Worm (Caenorhabditis elegans): ENCODE data around the gene kcc-1.

DNA sequence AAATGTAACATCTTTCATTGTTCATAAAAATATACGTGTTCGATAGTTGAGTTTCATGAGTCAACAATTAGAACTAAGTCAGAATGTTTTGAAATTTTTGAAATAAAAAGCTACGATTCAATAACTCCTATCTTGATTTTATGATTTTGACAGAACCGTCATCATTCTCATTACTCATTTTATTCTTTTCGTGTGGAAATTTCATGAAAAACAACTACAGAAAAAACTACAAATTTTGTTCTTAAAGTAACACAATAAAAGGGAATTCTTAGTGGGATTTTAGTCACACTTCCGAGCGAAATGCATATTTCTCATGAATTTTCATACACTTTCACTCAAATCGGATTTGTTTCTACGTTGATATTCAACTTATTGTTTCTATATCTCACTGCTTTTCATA lies 29.2 kb upstream of the kcc-1 start, which contains the start of gene str-44:
- TF ChIP-seq ceh-34 (tag; optimal IDR thresholded peaks at IDR 0.05) (no peak), F13H6.1 (tag; optimal IDR thresholded peaks at IDR 0.05) (no peak), fkh-10 (GFP tag; optimal IDR thresholded peaks at IDR 0.05) (no peak), hlh-8 (tag; optimal IDR thresholded peaks at IDR 0.05) (no peak), ceh-9 (tag; optimal IDR thresholded peaks at IDR 0.05) (no peak), elt-2 (tag; optimal IDR thresholded peaks at IDR 0.05) (no peak)

All from whole organism, late embryonic.